Fruit fly (Drosophila melanogaster): ENCODE measurements around the gene cindr.

The cindr gene

DNA sequence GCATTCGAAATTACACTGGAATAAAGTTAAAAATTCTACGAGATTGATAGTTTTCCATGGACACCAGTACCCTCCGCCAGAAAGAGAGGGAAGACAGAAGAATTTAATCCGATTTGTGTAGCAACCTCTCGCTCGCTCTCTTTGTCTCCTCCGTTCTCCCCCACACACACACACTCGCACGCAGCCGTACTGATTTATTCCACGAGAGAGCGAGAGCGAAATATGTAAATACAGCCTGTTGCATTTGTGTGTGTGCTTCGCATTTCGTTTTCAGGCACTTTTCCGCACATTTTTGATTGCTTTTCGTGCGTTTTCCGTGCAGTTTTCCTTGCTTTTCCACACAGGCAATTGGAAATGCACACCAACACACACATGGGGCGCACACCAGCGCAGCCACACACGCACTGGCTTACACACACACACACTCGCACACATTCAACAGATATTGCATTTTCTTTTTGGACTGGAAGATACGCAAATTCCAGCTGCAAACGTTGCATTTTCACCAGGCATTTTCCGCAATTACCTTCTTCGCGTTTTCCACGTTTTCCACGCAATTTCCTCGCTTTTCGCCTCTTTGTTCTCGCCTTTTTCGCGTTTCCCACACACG, 2.5 kb upstream of the cindr start (continued):
- TF ChIP-seq dsx (GFP tag; optimal IDR thresholded peaks at IDR 0.05; ENCODE audit: poor library complexity, severe bottlenecking), result no peak
- TF ChIP-seq CG3032 (tag; optimal IDR thresholded peaks at IDR 0.05), result no peak
- no peak for TF ChIP-seq CG31627 (GFP tag; optimal IDR thresholded peaks at IDR 0.05)
- TF ChIP-seq CG6854 (GFP tag; optimal IDR thresholded peaks at IDR 0.05), result no peak
- TF ChIP-seq vri (GFP tag; optimal IDR thresholded peaks at IDR 0.05), result no peak
- TF ChIP-seq fd85E (GFP tag; optimal IDR thresholded peaks at IDR 0.05), result no peak
- TF ChIP-seq CG3919 (GFP tag; optimal IDR thresholded peaks at IDR 0.05), result no peak
- TF ChIP-seq net (GFP tag; optimal IDR thresholded peaks at IDR 0.05), result no peak
- no peak for TF ChIP-seq Hr4 (GFP tag; optimal IDR thresholded peaks at IDR 0.05)
- TF ChIP-seq acj6 (GFP tag; optimal IDR thresholded peaks at IDR 0.05), result no peak
- no peak for TF ChIP-seq CG32006 (GFP tag; optimal IDR thresholded peaks at IDR 0.05)
- no peak for TF ChIP-seq dac (GFP tag; optimal IDR thresholded peaks at IDR 0.05)
- TF ChIP-seq CG7368 (GFP tag; optimal IDR thresholded peaks at IDR 0.05), result no peak
- no peak for TF ChIP-seq achi (GFP tag; optimal IDR thresholded peaks at IDR 0.05)
- no peak for TF ChIP-seq Ets21C (GFP tag; optimal IDR thresholded peaks at IDR 0.05)

DNA sequence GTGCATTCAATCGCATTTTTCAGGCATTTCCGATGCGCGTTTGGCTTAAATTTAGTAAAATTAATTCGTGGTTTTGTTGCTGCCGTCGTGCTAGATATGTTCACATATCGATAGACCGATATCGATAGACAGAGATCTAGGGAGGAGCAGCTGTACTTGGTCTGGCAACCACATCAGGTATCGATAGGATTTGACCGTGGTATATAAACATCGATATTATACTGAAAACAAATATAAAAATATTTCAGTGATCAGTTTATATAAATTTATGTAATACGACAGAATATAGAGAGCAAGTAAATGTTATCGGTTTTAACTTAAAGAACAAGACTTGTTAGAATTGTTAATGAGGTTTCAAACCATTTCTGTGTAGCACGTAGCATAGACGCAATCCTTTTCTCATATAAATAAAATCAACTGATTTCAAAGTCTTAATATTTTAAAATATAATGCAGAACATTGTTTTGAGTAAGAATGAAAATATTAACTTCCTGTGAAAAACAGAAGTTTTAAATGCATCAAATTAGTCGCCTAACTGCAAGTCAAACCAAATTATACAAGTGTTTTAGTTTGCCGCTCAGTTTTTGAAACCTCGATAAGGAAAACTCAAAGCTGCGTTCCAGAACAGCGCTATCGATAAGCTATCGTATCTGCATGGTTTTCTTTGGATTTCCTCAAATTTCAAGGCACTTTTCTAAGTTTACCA, 1.8 kb upstream of the cindr start, which contains the start of the genes wts and dj-1beta:
Gene wts, minus strand, starts transcription at position 130 of the 706 bp plus-strand sequence.
Gene dj-1beta, plus strand, starts transcription at position 628 of the 706 bp plus-strand sequence.
- no peak for TF ChIP-seq OdsH (GFP tag; optimal IDR thresholded peaks at IDR 0.05)
- no peak for TF ChIP-seq topi (GFP tag; optimal IDR thresholded peaks at IDR 0.05)
- no peak for TF ChIP-seq CG6808 (GFP tag; optimal IDR thresholded peaks at IDR 0.05)
- no peak for TF ChIP-seq CG15336 (GFP tag; IDR thresholded peaks at IDR 0.05)
- peak; percentile 49 for TF ChIP-seq Eip78C (GFP tag)
- TF ChIP-seq lz (GFP tag; optimal IDR thresholded peaks at IDR 0.05), result no peak
- peak; percentile 12 for TF ChIP-seq Smox (GFP tag; optimal IDR thresholded peaks at IDR 0.05)
- no peak for TF ChIP-seq CG16779 (tag; optimal IDR thresholded peaks at IDR 0.05)
- no peak for TF ChIP-seq dac (GFP tag; optimal IDR thresholded peaks at IDR 0.05)

DNA sequence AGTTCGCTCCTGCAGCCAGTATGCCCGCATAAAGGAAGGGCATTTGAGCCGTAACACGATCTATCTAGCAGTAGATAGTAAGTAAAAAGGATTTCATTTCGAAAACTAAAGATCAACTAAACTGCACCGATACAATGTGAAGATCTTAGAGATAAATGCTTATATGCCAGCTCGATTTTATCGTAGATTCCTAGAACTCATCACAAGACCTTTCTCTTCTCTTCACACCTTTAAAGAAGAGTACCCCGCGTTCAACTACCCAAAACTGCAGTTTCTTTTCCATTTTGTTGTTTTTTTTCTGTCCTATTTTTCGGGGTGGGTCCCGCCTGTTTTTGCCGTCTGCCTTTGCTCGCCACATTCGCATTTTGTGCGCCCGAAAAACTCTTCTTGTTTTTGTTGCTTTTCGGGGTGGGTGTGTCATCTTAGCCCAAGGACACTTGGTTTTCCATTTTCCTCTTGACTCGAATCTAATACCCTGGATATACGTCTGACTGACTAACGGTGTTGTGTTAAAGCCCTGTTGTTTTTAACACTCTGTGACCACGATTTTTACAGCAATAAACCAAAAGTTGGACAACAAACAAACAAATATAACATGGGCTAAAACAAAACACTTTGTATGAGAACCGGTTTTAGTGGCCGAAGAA, 993 bp downstream of the cindr start:
- no peak for TF ChIP-seq dac (GFP tag; optimal IDR thresholded peaks at IDR 0.05)
- peak; percentile 60 for TF ChIP-seq svp (GFP tag)

DNA sequence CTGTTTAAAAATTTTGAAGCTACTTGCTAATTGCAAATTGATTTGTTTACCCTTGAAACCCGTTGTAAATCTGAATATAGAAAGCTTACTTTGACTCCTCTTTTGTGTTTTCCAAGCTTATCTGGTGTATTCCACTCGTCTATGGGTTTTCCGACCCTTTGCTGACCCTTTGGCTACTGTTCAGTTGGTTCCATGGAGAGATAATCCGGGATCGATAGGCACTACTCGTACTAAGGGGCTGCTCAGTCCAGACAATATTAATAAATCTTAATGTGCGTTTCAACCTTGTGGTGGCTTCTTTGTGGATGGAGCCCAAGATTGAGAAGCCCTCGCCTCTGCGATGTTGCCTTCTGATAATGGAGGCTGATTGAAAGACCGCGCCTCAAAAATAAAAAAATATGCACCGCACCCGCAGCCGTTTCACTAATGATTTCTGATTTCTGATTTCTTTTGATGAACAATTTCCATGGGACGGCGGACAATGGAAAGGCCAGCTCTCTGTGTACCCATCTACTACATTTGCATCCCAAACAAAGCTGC, 1.9 kb downstream of the cindr start:
- TF ChIP-seq spab (GFP tag; optimal IDR thresholded peaks at IDR 0.05) (no peak), CG6808 (GFP tag; optimal IDR thresholded peaks at IDR 0.05) (no peak), Sox14 (GFP tag; optimal IDR thresholded peaks at IDR 0.05) (peak; percentile 17), ss (GFP tag; optimal IDR thresholded peaks at IDR 0.05) (no peak), CG10631 (GFP tag; optimal IDR thresholded peaks at IDR 0.05) (no peak), achi (GFP tag; optimal IDR thresholded peaks at IDR 0.05) (no peak), Eip78C (GFP tag) (peak; percentile 34), pdm3 (GFP tag; optimal IDR thresholded peaks at IDR 0.05) (no peak), CG6276 (GFP tag; optimal IDR thresholded peaks at IDR 0.05) (no peak), CG8319 (GFP tag; optimal IDR thresholded peaks at IDR 0.05) (no peak), svp (GFP tag) (peak; percentile 95)
